Worm (Caenorhabditis elegans): ENCODE results near the gene lelo-1.

DNA sequence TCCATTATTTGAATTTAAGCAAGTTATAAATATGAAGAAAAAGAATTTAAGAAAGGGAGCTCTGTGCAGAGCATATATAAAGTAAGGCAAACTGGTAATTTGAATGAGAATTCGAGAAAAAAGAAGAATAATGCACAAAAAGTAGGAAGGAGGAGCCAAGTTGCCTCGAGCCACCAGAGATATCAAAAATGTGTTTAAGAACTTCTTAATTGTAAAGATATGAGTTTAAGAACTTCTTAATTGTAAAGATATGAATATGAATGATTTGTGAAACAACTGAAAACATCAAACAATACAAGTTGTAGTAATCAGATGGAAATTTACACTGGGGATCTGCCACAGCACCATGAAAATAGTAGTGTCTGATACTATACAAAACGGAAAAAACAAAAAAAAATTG, 40.7 kb downstream of the lelo-1 start, which contains the start of gene F13H8.6:
- TF ChIP-seq pqm-1 (tag; optimal IDR thresholded peaks at IDR 0.05) = no peak
- no peak for TF ChIP-seq nhr-28 (tag; optimal IDR thresholded peaks at IDR 0.05)
- no peak for TF ChIP-seq fos-1 (tag; optimal IDR thresholded peaks at IDR 0.05)

Measured in whole organism, L3 larva.